Worm (Caenorhabditis elegans): Measurements from ENCODE around the gene ergi-1.
A peak's percentile ranks its signal among the peaks of the same experiment; 100 is the strongest.

ergi-1 gene

DNA sequence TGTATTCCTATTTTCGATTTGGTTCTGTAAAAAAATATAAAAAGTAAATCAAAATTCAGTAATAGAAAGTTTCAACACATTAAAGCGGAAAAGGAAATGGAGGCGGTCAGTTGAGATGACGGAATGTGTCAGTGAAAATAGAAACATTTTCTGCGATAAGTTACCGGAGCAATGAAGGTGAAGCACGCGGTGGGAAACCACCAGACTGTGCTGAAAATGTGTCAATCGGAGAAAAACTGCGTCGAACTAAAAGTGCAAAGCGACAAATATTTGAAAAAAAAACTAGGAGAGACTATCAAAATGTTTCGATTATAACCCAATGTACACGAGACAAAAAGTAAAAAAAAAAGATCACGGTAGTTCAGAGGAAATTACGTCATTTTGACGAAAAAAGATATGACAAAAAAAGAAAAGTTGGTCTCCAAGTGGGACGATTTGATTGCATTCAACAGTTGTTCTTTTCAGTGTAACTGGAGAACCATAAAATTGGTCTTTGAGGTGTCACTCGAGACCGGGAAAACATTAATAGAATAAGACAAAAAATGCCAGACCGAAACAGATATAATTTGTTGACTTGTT, 35.4 kb upstream of the ergi-1 start, which contains the start of gene acl-4:
TSS of gene acl-4 (minus strand) at position 27 of the 579 bp plus-strand sequence.
- TF ChIP-seq nhr-10 (tag; optimal IDR thresholded peaks at IDR 0.05): no peak
- TF ChIP-seq fos-1 (tag; optimal IDR thresholded peaks at IDR 0.05): peak; percentile 14
- TF ChIP-seq elt-1 (tag; optimal IDR thresholded peaks at IDR 0.05): no peak
- TF ChIP-seq nhr-6 (tag; optimal IDR thresholded peaks at IDR 0.05): no peak
- TF ChIP-seq snpc-4 (tag; optimal IDR thresholded peaks at IDR 0.05): no peak
- no peak for TF ChIP-seq lin-11 (tag; optimal IDR thresholded peaks at IDR 0.05)
- peak; percentile 14 for TF ChIP-seq nhr-129 (tag; optimal IDR thresholded peaks at IDR 0.05)

DNA sequence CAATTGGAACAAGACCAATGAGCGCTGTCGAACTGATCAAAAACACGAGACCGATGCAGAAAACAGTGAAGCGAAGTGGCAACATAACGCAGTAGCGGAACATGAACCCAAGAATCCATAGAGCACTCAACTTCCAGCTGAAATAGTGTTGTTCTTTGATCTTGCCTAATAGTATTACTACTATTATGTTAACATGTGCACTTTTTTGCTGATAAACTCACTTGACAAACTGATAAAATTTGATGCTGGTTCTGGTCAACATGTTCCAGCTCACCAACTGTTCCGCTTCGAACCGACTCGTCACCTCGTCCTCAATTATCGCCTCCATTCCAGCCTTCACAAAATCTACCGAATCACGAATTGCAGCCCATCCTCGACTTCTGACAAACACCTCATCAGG, 33.2 kb upstream of the ergi-1 start:
- peak; percentile 20 for TF ChIP-seq fos-1 (tag; optimal IDR thresholded peaks at IDR 0.05)
- no peak for TF ChIP-seq sma-3 (GFP tag; optimal IDR thresholded peaks at IDR 0.05)
- peak; percentile 35 for TF ChIP-seq sma-9 (GFP tag; optimal IDR thresholded peaks at IDR 0.05)
- no peak for TF ChIP-seq sma-9 (tag; optimal IDR thresholded peaks at IDR 0.05)

DNA sequence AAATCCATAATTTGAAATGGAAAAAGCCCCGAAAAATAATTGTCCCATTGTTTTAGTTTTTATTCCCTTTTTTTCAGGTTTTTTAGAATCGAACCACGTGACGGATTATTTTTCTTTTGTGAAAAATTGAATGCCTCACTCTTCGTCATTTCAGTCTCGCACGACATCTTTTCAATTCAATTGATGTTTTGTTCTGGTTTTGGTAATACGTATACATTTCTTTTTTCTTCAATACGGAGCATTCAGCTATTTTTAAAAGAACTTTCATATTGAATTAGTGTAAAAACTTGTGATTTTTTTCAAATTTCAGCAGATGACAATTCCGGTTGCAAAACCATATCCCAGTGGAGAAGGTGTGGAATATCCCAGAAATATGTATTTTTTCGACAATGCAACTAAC, 29.7 kb upstream of the ergi-1 start, which contains the start of gene F49H12.7:
TSS of gene F49H12.7 (plus strand) at position 301 of the 400 bp plus-strand sequence.
- TF ChIP-seq aly-2 (tag; optimal IDR thresholded peaks at IDR 0.05) (no peak), egl-27 (tag; optimal IDR thresholded peaks at IDR 0.05) (no peak), mbf-1 (tag; optimal IDR thresholded peaks at IDR 0.05) (no peak), unc-62 (GFP tag; optimal IDR thresholded peaks at IDR 0.05) (no peak)

DNA sequence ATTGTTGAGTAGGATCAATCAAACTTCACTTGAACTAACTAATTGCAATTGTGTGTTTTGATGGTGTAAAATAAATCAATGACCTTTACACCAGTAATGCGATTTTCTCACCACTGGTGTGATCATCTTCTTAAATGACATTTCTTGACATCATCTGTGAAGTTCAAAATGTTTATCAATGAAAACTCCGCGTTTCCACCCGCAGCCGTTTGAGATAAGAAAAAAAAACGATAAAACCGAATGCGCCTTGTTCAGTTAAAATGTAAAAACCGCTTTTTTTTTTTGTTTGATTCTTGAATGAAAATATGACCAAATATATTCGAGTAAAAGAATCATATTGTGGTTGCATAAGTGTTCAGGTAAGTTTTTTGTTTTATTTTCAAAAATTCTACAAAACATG, 16.5 kb upstream of the ergi-1 start, which contains the start of gene Y102A11A.1:
TSS of gene Y102A11A.1 (plus strand) at position 223 of the 400 bp plus-strand sequence.
- no peak for TF ChIP-seq sma-3 (GFP tag; optimal IDR thresholded peaks at IDR 0.05)
- TF ChIP-seq fos-1 (tag; optimal IDR thresholded peaks at IDR 0.05): peak; percentile 23
- no peak for TF ChIP-seq elt-1 (tag; optimal IDR thresholded peaks at IDR 0.05)
- TF ChIP-seq snpc-4 (tag; optimal IDR thresholded peaks at IDR 0.05): no peak
- TF ChIP-seq unc-62 (GFP tag; optimal IDR thresholded peaks at IDR 0.05): no peak
- TF ChIP-seq nhr-129 (tag; optimal IDR thresholded peaks at IDR 0.05): no peak

DNA sequence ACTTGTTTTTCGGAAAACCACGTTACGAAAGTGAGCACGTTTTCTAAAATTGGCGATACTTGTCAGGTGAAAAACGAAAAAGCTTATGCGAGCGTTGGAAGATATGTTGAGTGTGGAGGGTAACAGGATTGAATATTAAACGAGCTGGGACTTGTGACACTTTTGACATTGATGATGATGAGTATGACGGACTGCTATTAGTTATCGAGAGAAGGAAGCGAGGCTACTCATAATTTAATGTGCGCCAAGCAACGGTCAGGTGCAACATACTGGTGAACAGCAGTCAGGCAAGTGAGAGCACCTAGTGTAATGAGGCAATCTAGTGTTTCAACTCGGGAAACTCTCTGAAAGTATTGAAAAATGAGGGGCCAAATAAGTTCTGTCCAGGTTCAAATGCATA, 15.1 kb upstream of the ergi-1 start:
- no peak for TF ChIP-seq egl-27 (tag; optimal IDR thresholded peaks at IDR 0.05)
- TF ChIP-seq elt-3 (tag; optimal IDR thresholded peaks at IDR 0.05): no peak
- no peak for TF ChIP-seq lsy-2 (tag; optimal IDR thresholded peaks at IDR 0.05)
- TF ChIP-seq nhr-6 (tag; optimal IDR thresholded peaks at IDR 0.05): no peak
- TF ChIP-seq snpc-4 (tag; optimal IDR thresholded peaks at IDR 0.05): no peak
- TF ChIP-seq crh-2 (tag; optimal IDR thresholded peaks at IDR 0.05): no peak
- no peak for TF ChIP-seq ceh-16 (tag; optimal IDR thresholded peaks at IDR 0.05)
- no peak for TF ChIP-seq ama-1 (optimal IDR thresholded peaks at IDR 0.05)
- no peak for TF ChIP-seq mdl-1 (tag; optimal IDR thresholded peaks at IDR 0.05)
- TF ChIP-seq mab-5 (tag; optimal IDR thresholded peaks at IDR 0.05): no peak
- TF ChIP-seq nhr-10 (tag; optimal IDR thresholded peaks at IDR 0.05): no peak
- no peak for TF ChIP-seq sma-9 (GFP tag; optimal IDR thresholded peaks at IDR 0.05)
- TF ChIP-seq sma-9 (tag; optimal IDR thresholded peaks at IDR 0.05): no peak

DNA sequence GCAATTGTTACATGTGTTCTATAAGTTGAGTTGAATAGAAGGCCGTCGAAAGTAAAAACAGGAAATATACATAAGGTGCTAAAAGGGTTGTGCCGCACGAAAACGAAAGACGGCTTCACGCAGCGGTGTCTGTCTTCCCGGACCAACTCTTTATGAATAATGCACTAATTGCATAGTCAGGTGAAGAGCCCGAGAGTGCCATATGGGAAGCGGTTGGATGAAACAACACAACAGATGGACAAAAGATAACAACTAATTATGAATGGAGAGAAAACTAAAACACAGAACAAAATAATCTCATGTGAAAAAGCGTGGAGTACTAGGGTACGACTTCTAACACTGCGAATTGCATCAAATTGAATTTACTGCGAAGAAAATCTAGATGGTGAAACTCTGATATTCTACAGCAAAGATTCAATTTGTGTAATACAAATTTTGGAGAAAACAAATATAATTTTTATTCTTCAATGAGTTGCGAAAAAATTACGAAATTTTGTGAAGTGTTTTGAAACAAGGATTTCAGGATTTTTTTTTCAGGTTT, 13.9 kb upstream of the ergi-1 start:
- TF ChIP-seq nhr-77 (tag; optimal IDR thresholded peaks at IDR 0.05): no peak
- no peak for TF ChIP-seq C34F6.9 (tag; optimal IDR thresholded peaks at IDR 0.05)
- no peak for TF ChIP-seq sma-9 (GFP tag; optimal IDR thresholded peaks at IDR 0.05)
- no peak for TF ChIP-seq sma-9 (tag; optimal IDR thresholded peaks at IDR 0.05)
- TF ChIP-seq nhr-23 (tag; optimal IDR thresholded peaks at IDR 0.05): no peak
- TF ChIP-seq blmp-1 (tag; optimal IDR thresholded peaks at IDR 0.05; ENCODE audit: insufficient read depth): no peak
- TF ChIP-seq egl-27 (tag; optimal IDR thresholded peaks at IDR 0.05): no peak
- TF ChIP-seq nhr-25 (tag; optimal IDR thresholded peaks at IDR 0.05): no peak
- no peak for TF ChIP-seq lin-11 (tag; optimal IDR thresholded peaks at IDR 0.05)
- no peak for TF ChIP-seq gmeb-1 (tag; optimal IDR thresholded peaks at IDR 0.05)
- TF ChIP-seq ceh-82 (tag; optimal IDR thresholded peaks at IDR 0.05): no peak
- no peak for TF ChIP-seq mbf-1 (tag; optimal IDR thresholded peaks at IDR 0.05)
- TF ChIP-seq aly-2 (tag; optimal IDR thresholded peaks at IDR 0.05): no peak
- TF ChIP-seq ceh-16 (tag; optimal IDR thresholded peaks at IDR 0.05): no peak

All from whole organism, L2 larva.